Fruit fly (Drosophila melanogaster) whole organism, embryonic: ENCODE measurements around the gene Sema5c.

ENCODE experiments used
- Aef1 ChIP-seq: fragments of 200-800 bp; sonication (Bioruptor generic); IDR thresholded peaks from 3 replicates; pipeline ENCODE4 v1.3.6; 2022; ENCODE audit warnings: missing biosample characterization, missing genetic modification characterization
- Atf3 ChIP-seq: fragments of 200-800 bp; sonication (Bioruptor generic); optimal IDR thresholded peaks from 3 replicates; lab custom pipeline; 2016; ENCODE audit warnings: missing biosample characterization, missing genetic modification characterization
- B-H1 ChIP-seq: fragments of 200-800 bp; sonication (Bioruptor generic); IDR thresholded peaks from 3 replicates; pipeline ENCODE4 v1.3.6; 2022; ENCODE audit warnings: missing biosample characterization, missing genetic modification characterization
- Bteb2 ChIP-seq: fragments of 200-800 bp; sonication (Bioruptor generic); optimal IDR thresholded peaks from 2 replicates; lab custom pipeline; 2016; ENCODE audit warnings: missing biosample characterization, missing genetic modification characterization
- CG10654 ChIP-seq: fragments of 200-800 bp; sonication (Bioruptor generic); optimal IDR thresholded peaks from 2 replicates; lab custom pipeline; 2016; ENCODE audit warnings: missing biosample characterization, missing genetic modification characterization
- CG10959 ChIP-seq: fragments of 200-800 bp; sonication (Bioruptor generic); IDR thresholded peaks from 2 replicates; pipeline ENCODE4 v1.3.6; 2022; ENCODE audit warnings: missing biosample characterization, missing genetic modification characterization
- CG11456 ChIP-seq: fragments of 200-800 bp; sonication (Bioruptor generic); IDR thresholded peaks from 3 replicates; pipeline ENCODE4 v1.3.6; 2022; ENCODE audit warnings: missing biosample characterization, missing genetic modification characterization
- CG14441 ChIP-seq: fragments of 200-800 bp; sonication (Bioruptor generic); IDR thresholded peaks from 2 replicates; pipeline ENCODE4 v1.3.6; 2022; ENCODE audit warnings: missing biosample characterization, missing genetic modification characterization
- CG14667 ChIP-seq: fragments of 200-800 bp; sonication (Bioruptor generic); IDR thresholded peaks from 2 replicates; pipeline ENCODE4 v1.3.6; 2022; ENCODE audit warnings: missing biosample characterization, missing genetic modification characterization
- CG17802 ChIP-seq: fragments of 200-800 bp; sonication (Bioruptor generic); optimal IDR thresholded peaks from 2 replicates; lab custom pipeline; 2018; ENCODE audit warnings: missing biosample characterization, mild to moderate bottlenecking, missing genetic modification characterization, moderate library complexity
- CG2129 ChIP-seq: fragments of 200-800 bp; sonication (Bioruptor generic); IDR thresholded peaks from 2 replicates; pipeline ENCODE4 v1.3.6; 2022; ENCODE audit warnings: missing biosample characterization, missing genetic modification characterization; ENCODE audit not compliant: partially characterized antibody
- CG2678 ChIP-seq: fragments of 200-800 bp; sonication (Bioruptor generic); optimal IDR thresholded peaks from 3 replicates; lab custom pipeline; 2019; ENCODE audit warnings: missing biosample characterization, mild to moderate bottlenecking, missing genetic modification characterization, moderate library complexity
- CG2875 ChIP-seq: fragments of 200-800 bp; sonication (Bioruptor generic); optimal IDR thresholded peaks from 2 replicates; lab custom pipeline; 2017; ENCODE audit warnings: missing biosample characterization, mild to moderate bottlenecking, missing genetic modification characterization, missing genetic modification reagents
- CG2889 ChIP-seq: fragments of 200-800 bp; sonication (Bioruptor generic); IDR thresholded peaks from 3 replicates; pipeline ENCODE4 v1.3.6; 2022; ENCODE audit warnings: missing biosample characterization, missing genetic modification characterization
- CG30403 ChIP-seq: fragments of 200-800 bp; sonication (Bioruptor generic); optimal IDR thresholded peaks from 3 replicates; lab custom pipeline; 2016; ENCODE audit warnings: missing biosample characterization, missing genetic modification characterization
- CG33557 ChIP-seq: fragments of 200-800 bp; sonication (Bioruptor generic); optimal IDR thresholded peaks from 2 replicates; lab custom pipeline; 2019; ENCODE audit warnings: missing biosample characterization, mild to moderate bottlenecking, missing genetic modification characterization, moderate library complexity
- CG42726 ChIP-seq: fragments of 200-800 bp; sonication (Bioruptor generic); IDR thresholded peaks from 2 replicates; pipeline ENCODE4 v1.3.6; 2022; ENCODE audit warnings: missing biosample characterization, missing genetic modification characterization; ENCODE audit not compliant: partially characterized antibody
- CG43689 ChIP-seq: fragments of 200-800 bp; sonication (Bioruptor generic); IDR thresholded peaks from 2 replicates; pipeline ENCODE4 v1.3.6; 2022; ENCODE audit warnings: missing biosample characterization, missing genetic modification characterization
- CG6654 ChIP-seq: fragments of 200-800 bp; sonication (Bioruptor generic); optimal IDR thresholded peaks from 2 replicates; lab custom pipeline; 2017; ENCODE audit warnings: missing biosample characterization, mild to moderate bottlenecking, missing genetic modification characterization
- CG7786 ChIP-seq: fragments of 200-800 bp; sonication (Bioruptor generic); optimal IDR thresholded peaks from 2 replicates; lab custom pipeline; 2016; ENCODE audit warnings: missing biosample characterization, missing genetic modification characterization
- Camta ChIP-seq: fragments of 200-800 bp; sonication (Bioruptor generic); optimal IDR thresholded peaks from 2 replicates; lab custom pipeline; 2016; ENCODE audit warnings: missing biosample characterization, missing genetic modification characterization
- HLHmδ ChIP-seq: fragments of 200-800 bp; sonication (Bioruptor generic); optimal IDR thresholded peaks from 2 replicates; lab custom pipeline; 2018; ENCODE audit warnings: missing biosample characterization, mild to moderate bottlenecking, missing genetic modification characterization, moderate library complexity
- Hr78 ChIP-seq, 2 experiments: fragments of 200-800 bp in 1 of 2; fragments of >200 bp in 1 of 2; sonication (Bioruptor generic) in 1 of 2; optimal IDR thresholded peaks; 2 replicates each; lab custom pipeline; 2017 to 2019; ENCODE audit warnings: missing biosample characterization in 2 of 2, missing genetic modification characterization in 2 of 2, mild to moderate bottlenecking in 1 of 2, moderate library complexity in 1 of 2
- Hsf ChIP-seq: fragments of 200-800 bp; sonication (Bioruptor generic); optimal IDR thresholded peaks from 3 replicates; lab custom pipeline; 2016; ENCODE audit warnings: missing biosample characterization, missing genetic modification characterization
- Jarid2 ChIP-seq: fragments of 200-800 bp; sonication (Bioruptor generic); optimal IDR thresholded peaks from 3 replicates; lab custom pipeline; 2017; ENCODE audit warnings: mild to moderate bottlenecking, missing biosample characterization, missing genetic modification reagents, missing genetic modification characterization
- Myb ChIP-seq: fragments of 200-800 bp; sonication (Bioruptor generic); optimal IDR thresholded peaks from 2 replicates; lab custom pipeline; 2016; ENCODE audit warnings: missing biosample characterization, missing genetic modification characterization
- Neu2 ChIP-seq: fragments of 200-800 bp; sonication (Bioruptor generic); optimal IDR thresholded peaks from 3 replicates; lab custom pipeline; 2016; ENCODE audit warnings: missing biosample characterization, missing genetic modification characterization, borderline replicate concordance
- Pdp1 ChIP-seq, 2 experiments: fragments of 200-800 bp; sonication (Bioruptor generic); optimal IDR thresholded peaks; 3 replicates each; lab custom pipeline; 2016; ENCODE audit warnings: missing biosample characterization in 2 of 2, missing genetic modification characterization in 2 of 2, mild to moderate bottlenecking in 1 of 2, moderate library complexity in 1 of 2
- Poxn ChIP-seq: fragments of 200-800 bp; sonication (Bioruptor generic); IDR thresholded peaks from 2 replicates; pipeline ENCODE4 v1.3.6; 2022; ENCODE audit warnings: missing biosample characterization, missing genetic modification characterization
- Stat92E ChIP-seq, 3 experiments: fragments of >200 bp in 2 of 3; fragments of 200-800 bp in 1 of 3; sonication (Bioruptor generic) in 1 of 3; optimal IDR thresholded peaks; 2 replicates each; lab custom pipeline; 2017 to 2019; ENCODE audit warnings: missing biosample characterization in 3 of 3, missing genetic modification characterization in 3 of 3, mild to moderate bottlenecking in 1 of 3, moderate library complexity in 1 of 3
- Trl ChIP-seq, 3 experiments: fragments of >200 bp in 2 of 3; fragments of 200-800 bp in 1 of 3; sonication (Bioruptor generic) in 1 of 3; optimal IDR thresholded peaks; 2 replicates in 1 of 3; 3 replicates in 2 of 3; lab custom pipeline; 2016 to 2017; ENCODE audit warnings: missing biosample characterization in 1 of 3, missing genetic modification characterization in 1 of 3
- Xbp1 ChIP-seq: fragments of 200-800 bp; sonication (Bioruptor generic); optimal IDR thresholded peaks from 3 replicates; lab custom pipeline; 2016; ENCODE audit warnings: missing biosample characterization, mild to moderate bottlenecking, missing genetic modification characterization
- YL-1 ChIP-seq: fragments of 200-800 bp; sonication (Bioruptor generic); optimal IDR thresholded peaks from 3 replicates; lab custom pipeline; 2017; ENCODE audit warnings: missing biosample characterization, mild to moderate bottlenecking, missing genetic modification characterization
- amos ChIP-seq: fragments of 200-800 bp; sonication (Bioruptor generic); IDR thresholded peaks from 2 replicates; pipeline ENCODE4 v1.3.6; 2022; ENCODE audit warnings: missing biosample characterization, missing genetic modification characterization; ENCODE audit not compliant: partially characterized antibody
- ewg ChIP-seq: fragments of 200-800 bp; sonication (Bioruptor generic); optimal IDR thresholded peaks from 3 replicates; lab custom pipeline; 2017; ENCODE audit warnings: mild to moderate bottlenecking, missing biosample characterization, missing genetic modification reagents, missing genetic modification characterization
- inv ChIP-seq: fragments of 200-800 bp; sonication (Bioruptor generic); IDR thresholded peaks from 2 replicates; pipeline ENCODE4 v1.3.6; 2022; ENCODE audit warnings: missing biosample characterization, missing genetic modification characterization; ENCODE audit not compliant: partially characterized antibody
- peb ChIP-seq: fragments of 200-800 bp; sonication (Bioruptor generic); IDR thresholded peaks from 2 replicates; pipeline ENCODE4 v1.3.6; 2022; ENCODE audit warnings: missing biosample characterization, missing genetic modification characterization
- pita ChIP-seq: fragments of 200-800 bp; sonication (Bioruptor generic); optimal IDR thresholded peaks from 2 replicates; lab custom pipeline; 2017; ENCODE audit warnings: missing biosample characterization, mild to moderate bottlenecking, missing genetic modification characterization
- pros ChIP-seq: fragments of 200-800 bp; sonication (Bioruptor generic); optimal IDR thresholded peaks from 3 replicates; lab custom pipeline; 2019; ENCODE audit warnings: missing biosample characterization, mild to moderate bottlenecking, missing genetic modification characterization, moderate library complexity
- seq ChIP-seq: fragments of 200-800 bp; sonication (Bioruptor generic); IDR thresholded peaks from 2 replicates; pipeline ENCODE4 v1.3.6; 2022; ENCODE audit warnings: missing biosample characterization, missing genetic modification characterization
- so ChIP-seq: fragments of 200-800 bp; sonication (Bioruptor generic); IDR thresholded peaks from 3 replicates; pipeline ENCODE4 v1.3.6; 2022; ENCODE audit warnings: missing biosample characterization, missing genetic modification characterization
- sqz ChIP-seq: fragments of 200-800 bp; sonication (Bioruptor generic); optimal IDR thresholded peaks from 3 replicates; lab custom pipeline; 2018; ENCODE audit warnings: missing biosample characterization, mild to moderate bottlenecking, missing genetic modification characterization
- tll ChIP-seq, 2 experiments: fragments of 200-800 bp in 1 of 2; fragments of >200 bp in 1 of 2; sonication (Bioruptor generic) in 1 of 2; optimal IDR thresholded peaks; 2 replicates each; lab custom pipeline; 2017 to 2019; ENCODE audit warnings: missing biosample characterization in 2 of 2, missing genetic modification characterization in 2 of 2, mild to moderate bottlenecking in 1 of 2, moderate library complexity in 1 of 2
- tna ChIP-seq: fragments of 200-800 bp; sonication (Bioruptor generic); IDR thresholded peaks from 2 replicates; pipeline ENCODE4 v1.3.6; 2022; ENCODE audit warnings: missing biosample characterization, missing genetic modification characterization; ENCODE audit not compliant: partially characterized antibody
- trh ChIP-seq: fragments of 200-800 bp; sonication (Bioruptor generic); optimal IDR thresholded peaks from 2 replicates; lab custom pipeline; 2016; ENCODE audit warnings: missing biosample characterization, missing genetic modification characterization
- tup ChIP-seq: fragments of 200-800 bp; sonication (Bioruptor generic); optimal IDR thresholded peaks from 2 replicates; lab custom pipeline; 2016; ENCODE audit warnings: missing biosample characterization, mild to moderate bottlenecking, missing genetic modification characterization, moderate library complexity
- unpg ChIP-seq: fragments of 200-800 bp; sonication (Bioruptor generic); optimal IDR thresholded peaks from 3 replicates; lab custom pipeline; 2018; ENCODE audit warnings: missing biosample characterization, mild to moderate bottlenecking, missing genetic modification characterization, moderate library complexity
- yki ChIP-seq: fragments of >200 bp; optimal IDR thresholded peaks from 3 replicates; lab custom pipeline; 2018
- z ChIP-seq: fragments of 200-800 bp; sonication (Bioruptor generic); IDR thresholded peaks from 3 replicates; pipeline ENCODE4 v1.3.6; 2022; ENCODE audit warnings: missing biosample characterization, missing genetic modification characterization

Sema5c gene

dm6 chr3L:12062788-12063218 lies 18.8 kb downstream of the Sema5c start (continued):
- peak; percentile 64; the same call in 2 of the 3 replicates for TF ChIP-seq z (GFP tag; lab: Robert Waterston, UW)
- no peak for TF ChIP-seq ewg
- no peak for TF ChIP-seq yki (lab: Kevin White, UChicago)
- TF ChIP-seq Poxn (GFP tag; lab: Robert Waterston, UW), result no peak
- TF ChIP-seq Hsf (GFP tag; lab: Kevin White, UChicago), result peak; percentile 42
- TF ChIP-seq CG10959, result peak; percentile 88
- TF ChIP-seq Pdp1 (GFP tag; optimal IDR thresholded peaks at IDR 0.05; lab: Kevin White, UChicago), result peak; percentile 24 to 30
- no peak for TF ChIP-seq CG11456
- no peak for TF ChIP-seq Camta (GFP tag; lab: Kevin White, UChicago)
- TF ChIP-seq pros (GFP tag; lab: Kevin White, UChicago), result no peak
- no peak for TF ChIP-seq CG42726
- TF ChIP-seq sqz (GFP tag; lab: Kevin White, UChicago), result no peak
- TF ChIP-seq CG2678 (tag; lab: Kevin White, UChicago), result peak; percentile 26
- TF ChIP-seq pita (GFP tag; lab: Kevin White, UChicago), result no peak
- TF ChIP-seq B-H1 (GFP tag; lab: Robert Waterston, UW), result no peak; the same call in 2 of the 3 replicates
- no peak for TF ChIP-seq CG10654 (GFP tag; lab: Kevin White, UChicago)
- peak; percentile 33 for TF ChIP-seq CG7786 (GFP tag; lab: Kevin White, UChicago)
- 0 out of 2 replicates have a peak, but pooled peaks have one; percentile 21 for TF ChIP-seq CG14441 (GFP tag; lab: Robert Waterston, UW)
- 0 out of 2 replicates have a peak, but pooled peaks have one; percentile 38 for TF ChIP-seq peb (GFP tag; lab: Robert Waterston, UW)
- TF ChIP-seq Hr78 (GFP tag; optimal IDR thresholded peaks at IDR 0.05; lab: Kevin White, UChicago), result no peak
- no peak for TF ChIP-seq inv (GFP tag; lab: Robert Waterston, UW)
- no peak for TF ChIP-seq Bteb2 (GFP tag; lab: Kevin White, UChicago)
- no peak for TF ChIP-seq trh (GFP tag; lab: Kevin White, UChicago)
- 0 out of 3 replicates have a peak, but pooled peaks have one; percentile 28 for TF ChIP-seq so (GFP tag; lab: Robert Waterston, UW)
- peak; percentile 52 for TF ChIP-seq Atf3 (GFP tag; lab: Kevin White, UChicago)
- peak; percentile 78 for TF ChIP-seq HLHmδ (GFP tag; lab: Kevin White, UChicago)
- no peak for TF ChIP-seq CG6654 (GFP tag; lab: Kevin White, UChicago)
- TF ChIP-seq Stat92E (GFP tag; optimal IDR thresholded peaks at IDR 0.05; lab: Kevin White, UChicago), result peak in 1 of 3 experiments; percentile 75
- peak; percentile 16 for TF ChIP-seq Myb
- no peak for TF ChIP-seq Neu2 (GFP tag; lab: Kevin White, UChicago)
- no peak for TF ChIP-seq tll (GFP tag; optimal IDR thresholded peaks at IDR 0.05; lab: Kevin White, UChicago)
- no peak for TF ChIP-seq Aef1 (GFP tag; lab: Robert Waterston, UW)
- TF ChIP-seq CG33557 (GFP tag; lab: Kevin White, UChicago), result peak; percentile 80
- no peak for TF ChIP-seq tna (GFP tag; lab: Robert Waterston, UW)
- TF ChIP-seq CG14667 (GFP tag; lab: Robert Waterston, UW), result peak; percentile 68
- TF ChIP-seq Xbp1 (GFP tag; lab: Kevin White, UChicago), result peak; percentile 20
- peak; percentile 32 for TF ChIP-seq CG30403 (GFP tag; lab: Kevin White, UChicago)
- no peak for TF ChIP-seq YL-1
- TF ChIP-seq CG2889 (GFP tag; lab: Robert Waterston, UW), result 0 out of 3 replicates have a peak, but pooled peaks have one; percentile 32
- TF ChIP-seq unpg (GFP tag; lab: Kevin White, UChicago), result peak; percentile 60
- no peak for TF ChIP-seq CG17802 (tag; lab: Kevin White, UChicago)
- TF ChIP-seq CG2129 (GFP tag; lab: Robert Waterston, UW), result no peak
- TF ChIP-seq Trl (optimal IDR thresholded peaks at IDR 0.05; lab: Kevin White, UChicago), result no peak
- TF ChIP-seq Trl (GFP tag; optimal IDR thresholded peaks at IDR 0.05; lab: Kevin White, UChicago), result peak; percentile 60
- no peak for TF ChIP-seq tup
- TF ChIP-seq Jarid2, result no peak
- TF ChIP-seq CG43689 (GFP tag; lab: Robert Waterston, UW), result no peak
- TF ChIP-seq amos (GFP tag; lab: Robert Waterston, UW), result no peak
- TF ChIP-seq seq (GFP tag; lab: Robert Waterston, UW), result no peak
- peak; percentile 7 for TF ChIP-seq CG2875 (GFP tag; lab: Kevin White, UChicago)
